Worm (Caenorhabditis elegans): Measurements from ENCODE around the gene K01A11.1.
A peak's percentile ranks its signal among the peaks of the same experiment; 100 is the strongest.

The K01A11.1 gene

DNA sequence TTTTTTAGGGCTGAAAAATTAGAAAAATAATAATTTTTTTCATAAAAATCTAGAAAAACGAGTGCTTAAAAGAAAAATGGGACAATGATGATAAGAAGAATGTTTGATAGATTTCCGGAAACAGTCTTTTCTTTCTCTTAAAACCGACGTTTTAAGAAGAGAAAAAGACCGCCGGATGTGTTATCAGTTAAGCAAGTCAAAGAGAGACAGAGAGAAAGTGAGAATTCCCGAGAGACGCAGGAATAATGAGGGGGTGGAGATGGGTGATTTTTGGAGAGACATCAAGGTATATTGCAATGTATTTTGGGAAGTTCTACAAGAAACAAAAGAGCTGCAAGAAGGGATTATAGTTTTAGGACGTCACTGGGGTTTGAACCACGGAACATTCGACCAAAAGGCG is 44.2 kb upstream of the K01A11.1 start, which contains the start of gene C34C12.9:
TSS of gene C34C12.9 (minus strand) at position 16 of the 400 bp plus-strand sequence.
- TF ChIP-seq dmd-6 (GFP tag; IDR thresholded peaks at IDR 0.05), result peak; percentile 66
- no peak for TF ChIP-seq arid-1 (GFP tag; conservative IDR thresholded peaks at IDR 0.05)
- no peak for TF ChIP-seq nhr-41 (GFP tag; IDR thresholded peaks at IDR 0.05)
- peak; percentile 93 for TF ChIP-seq lin-1 (GFP tag; IDR thresholded peaks at IDR 0.05)
- no peak for TF ChIP-seq dmd-9 (GFP tag; IDR thresholded peaks at IDR 0.05)
- TF ChIP-seq nhr-28 (tag; optimal IDR thresholded peaks at IDR 0.05), result peak; percentile 35
- TF ChIP-seq mes-2 (tag; optimal IDR thresholded peaks at IDR 0.05; ENCODE audit: poor library complexity, severe bottlenecking), result no peak
- no peak for TF ChIP-seq daf-16 (GFP tag; optimal IDR thresholded peaks at IDR 0.05)
- peak; percentile 10 for TF ChIP-seq daf-16 (tag; optimal IDR thresholded peaks at IDR 0.05)
- TF ChIP-seq dve-1 (tag; optimal IDR thresholded peaks at IDR 0.05; ENCODE audit: insufficient read depth), result peak; percentile 17
- TF ChIP-seq mxl-2 (GFP tag; conservative IDR thresholded peaks at IDR 0.05), result no peak
- TF ChIP-seq hlh-11 (tag; optimal IDR thresholded peaks at IDR 0.05), result peak; percentile 16
- TF ChIP-seq aha-1 (tag), result peak; percentile 39

DNA sequence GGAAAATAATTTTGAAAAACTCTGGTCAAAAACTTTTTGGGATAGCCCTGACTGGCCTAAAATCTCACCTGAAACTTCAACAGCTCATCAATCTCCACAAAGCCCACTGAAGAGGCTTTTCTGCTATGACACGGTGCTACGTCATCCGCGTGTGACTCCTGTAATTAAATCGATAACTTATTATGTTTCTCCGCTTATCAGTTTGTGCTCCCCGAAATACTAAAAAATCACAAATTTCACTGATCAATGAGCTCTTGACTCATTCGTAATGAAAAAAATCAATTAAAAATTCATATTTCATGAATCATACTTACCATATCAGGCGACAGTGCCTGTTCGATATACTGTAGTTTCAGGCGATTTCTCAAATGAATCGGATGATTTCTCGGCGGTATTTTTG is 43.7 kb upstream of the K01A11.1 start:
- TF ChIP-seq daf-8 (GFP tag; IDR thresholded peaks at IDR 0.05), result no peak
- TF ChIP-seq ztf-11 (tag; optimal IDR thresholded peaks at IDR 0.05), result no peak
- TF ChIP-seq lin-29 (GFP tag; IDR thresholded peaks at IDR 0.05), result no peak
- TF ChIP-seq unc-39 (tag; optimal IDR thresholded peaks at IDR 0.05), result no peak
- TF ChIP-seq lin-39 (tag; optimal IDR thresholded peaks at IDR 0.05), result no peak
- peak; percentile 2 for TF ChIP-seq hlh-11 (tag; optimal IDR thresholded peaks at IDR 0.05)
- TF ChIP-seq saeg-2 (GFP tag; IDR thresholded peaks at IDR 0.05), result no peak
- no peak for TF ChIP-seq tag-97 (GFP tag; IDR thresholded peaks at IDR 0.05)
- no peak for TF ChIP-seq lsy-2 (tag; optimal IDR thresholded peaks at IDR 0.05)
- TF ChIP-seq ceh-28 (tag; optimal IDR thresholded peaks at IDR 0.05), result no peak
- TF ChIP-seq dve-1 (tag; optimal IDR thresholded peaks at IDR 0.05; ENCODE audit: insufficient read depth), result peak; percentile 64
- no peak for TF ChIP-seq rbr-2 (tag; optimal IDR thresholded peaks at IDR 0.05)
- no peak for TF ChIP-seq nhr-48 (tag; optimal IDR thresholded peaks at IDR 0.05)
- no peak for TF ChIP-seq T20F7.1 (GFP tag; optimal IDR thresholded peaks at IDR 0.05)
- no peak for TF ChIP-seq hmg-1.1 (GFP tag; IDR thresholded peaks at IDR 0.05)
- no peak for TF ChIP-seq duxl-1 (tag; optimal IDR thresholded peaks at IDR 0.05; ENCODE audit: poor library complexity)
- no peak for TF ChIP-seq lin-38 (GFP tag; IDR thresholded peaks at IDR 0.05)
- TF ChIP-seq mdt-29 (GFP tag; IDR thresholded peaks at IDR 0.05), result no peak
- TF ChIP-seq daf-16 (GFP tag; optimal IDR thresholded peaks at IDR 0.05), result no peak
- TF ChIP-seq daf-16 (tag; optimal IDR thresholded peaks at IDR 0.05), result peak; percentile 19
- TF ChIP-seq php-3 (GFP tag; IDR thresholded peaks at IDR 0.05), result peak; percentile 60; the same call in 1 of the 2 replicates
- no peak for TF ChIP-seq F10B5.3 (tag; optimal IDR thresholded peaks at IDR 0.05)
- TF ChIP-seq mxl-3 (GFP tag; optimal IDR thresholded peaks at IDR 0.05), result no peak
- TF ChIP-seq madf-5 (GFP tag; IDR thresholded peaks at IDR 0.05), result no peak
- no peak for TF ChIP-seq spr-1 (tag; optimal IDR thresholded peaks at IDR 0.05)
- TF ChIP-seq snpc-4 (tag; optimal IDR thresholded peaks at IDR 0.05), result no peak
- no peak for TF ChIP-seq dmd-8 (GFP tag; IDR thresholded peaks at IDR 0.05)
- peak; percentile 60 for TF ChIP-seq nhr-28 (tag; optimal IDR thresholded peaks at IDR 0.05)
- no peak for TF ChIP-seq nhr-42 (GFP tag; IDR thresholded peaks at IDR 0.05)
- no peak for TF ChIP-seq Y5F2A.4 (GFP tag; optimal IDR thresholded peaks at IDR 0.05)
- TF ChIP-seq fos-1 (tag; optimal IDR thresholded peaks at IDR 0.05), result no peak
- TF ChIP-seq cey-2 (tag; optimal IDR thresholded peaks at IDR 0.05; ENCODE audit: borderline replicate concordance, insufficient read depth), result no peak
- TF ChIP-seq Y48G9A.11 (GFP tag; IDR thresholded peaks at IDR 0.05), result no peak
- TF ChIP-seq madf-9 (GFP tag; conservative IDR thresholded peaks at IDR 0.05), result no peak
- TF ChIP-seq nhr-6 (tag; optimal IDR thresholded peaks at IDR 0.05), result no peak
- TF ChIP-seq Y105C5A.15 (GFP tag; IDR thresholded peaks at IDR 0.05), result no peak
- no peak for TF ChIP-seq zag-1 (tag; optimal IDR thresholded peaks at IDR 0.05)
- no peak for TF ChIP-seq egl-43 (GFP tag; IDR thresholded peaks at IDR 0.05)
- no peak for TF ChIP-seq lim-7 (GFP tag; IDR thresholded peaks at IDR 0.05)
- no peak for TF ChIP-seq arid-1 (GFP tag; conservative IDR thresholded peaks at IDR 0.05)
- peak; percentile 52; the same call in 1 of the 2 replicates for TF ChIP-seq dmd-6 (GFP tag; IDR thresholded peaks at IDR 0.05)
- no peak for TF ChIP-seq F37D6.2 (tag; optimal IDR thresholded peaks at IDR 0.05)
- TF ChIP-seq vab-7 (GFP tag; IDR thresholded peaks at IDR 0.05), result no peak

Measured in whole organism, L4 larva.